Worm (Caenorhabditis elegans) whole organism, L2 larva: ENCODE data around the gene rsp-7.

Experiments used
- aly-2 ChIP-seq: fragments of 150-350 bp; optimal IDR thresholded peaks from 2 replicates; lab custom pipeline; 2014; ENCODE audit warnings: missing biosample characterization, missing genetic modification characterization
- blmp-1 ChIP-seq: sonication (generic microtip); optimal IDR thresholded peaks from 2 replicates; lab custom pipeline; 2017; ENCODE audit warnings: missing genetic modification characterization, mild to moderate bottlenecking, missing compliant biosample characterization, antibody characterized with exemption, moderate library complexity; ENCODE audit not compliant: insufficient read depth
- egl-27 ChIP-seq: sonication (generic microtip); optimal IDR thresholded peaks from 3 replicates; lab custom pipeline; 2017; ENCODE audit warnings: missing biosample characterization, missing genetic modification reagents, missing genetic modification characterization
- lsy-2 ChIP-seq, 2 experiments: fragments of 150-350 bp in 1 of 2; sonication (generic microtip) in 1 of 2; optimal IDR thresholded peaks; 2 replicates each; lab custom pipeline; 2014 to 2017; ENCODE audit warnings: missing biosample characterization in 2 of 2, missing genetic modification characterization in 2 of 2
- nhr-12 ChIP-seq: fragments of 150-350 bp; optimal IDR thresholded peaks from 2 replicates; lab custom pipeline; 2014; ENCODE audit warnings: missing biosample characterization, missing genetic modification characterization
- nhr-23 ChIP-seq: fragments of 150-350 bp; optimal IDR thresholded peaks from 2 replicates; lab custom pipeline; 2014; ENCODE audit warnings: missing biosample characterization, missing genetic modification reagents, missing genetic modification characterization

DNA sequence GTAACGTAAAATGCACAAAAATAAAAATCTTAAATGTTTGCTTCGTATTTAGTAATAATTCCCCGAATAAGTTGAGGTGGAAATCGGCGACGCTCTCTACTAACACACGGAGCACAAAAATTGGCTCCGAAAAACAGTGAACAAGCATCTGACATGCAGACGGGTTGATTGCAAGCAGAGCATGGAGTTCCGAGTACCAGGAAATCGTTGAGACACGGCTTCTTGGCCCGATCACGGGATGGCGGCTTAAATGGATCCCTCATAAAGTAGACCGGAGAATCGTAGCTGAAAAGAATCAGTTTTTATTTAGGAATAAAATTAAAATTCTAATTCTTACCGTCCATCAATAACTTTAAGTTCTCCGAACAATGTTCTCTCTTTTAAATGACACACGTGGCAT is 3.3 kb downstream of the rsp-7 start:
- TF ChIP-seq blmp-1 (tag; lab: Kevin White, UChicago) = no peak
- TF ChIP-seq nhr-12 (tag; lab: Kevin White, UChicago) = no peak
- no peak for TF ChIP-seq aly-2 (tag; lab: Kevin White, UChicago)
- TF ChIP-seq egl-27 (tag; lab: Kevin White, UChicago) = no peak
- TF ChIP-seq lsy-2 (tag; optimal IDR thresholded peaks at IDR 0.05; lab: Kevin White, UChicago) = no peak
- no peak for TF ChIP-seq nhr-23
